Worm (Caenorhabditis elegans) whole organism, young adult: ENCODE measurements around the gene R01B10.3.

Source experiments
- C06A6.2 ChIP-seq: fragments of 200-800 bp; sonication (Bioruptor generic); conservative IDR thresholded peaks from 2 replicates; pipeline ENCODE4 v1.3.6; 2022; ENCODE audit warnings: missing genetic modification characterization, missing compliant biosample characterization
- F37B4.10 ChIP-seq: fragments of 200-800 bp; sonication (Bioruptor generic); IDR thresholded peaks from 2 replicates; pipeline ENCODE4 v1.3.6; 2022; ENCODE audit warnings: missing genetic modification characterization, missing compliant biosample characterization
- F39B2.1 ChIP-seq: fragments of 200-800 bp; sonication (Bioruptor generic); IDR thresholded peaks from 2 replicates; pipeline ENCODE4 v1.3.6; 2022; ENCODE audit warnings: missing genetic modification reagents, missing genetic modification characterization, missing compliant biosample characterization
- K12H6.12 ChIP-seq: fragments of 200-800 bp; sonication (Bioruptor generic); optimal IDR thresholded peaks from 2 replicates; lab custom pipeline; 2018; ENCODE audit warnings: mild to moderate bottlenecking, missing genetic modification characterization, missing compliant biosample characterization
- Y53G8AR.9 ChIP-seq: fragments of 200-800 bp; sonication (Bioruptor generic); conservative IDR thresholded peaks from 2 replicates; pipeline ENCODE4 v1.3.6; 2022; ENCODE audit warnings: missing genetic modification reagents, missing genetic modification characterization, missing compliant biosample characterization
- Y67H2A.10 ChIP-seq: fragments of 200-800 bp; sonication (Bioruptor generic); conservative IDR thresholded peaks from 2 replicates; pipeline ENCODE4 v1.3.6; 2022; ENCODE audit warnings: missing genetic modification reagents, missing genetic modification characterization, missing compliant biosample characterization
- akir-1 ChIP-seq: fragments of 200-800 bp; sonication (Bioruptor generic); optimal IDR thresholded peaks from 2 replicates; lab custom pipeline; 2018; ENCODE audit warnings: mild to moderate bottlenecking, missing genetic modification characterization, moderate library complexity, missing compliant biosample characterization
- ama-1 ChIP-seq, 3 experiments: fragments of 150-350 bp in 1 of 3; sonication (generic microtip) in 2 of 3; optimal IDR thresholded peaks; 2 replicates each; lab custom pipeline; 2014 to 2018; ENCODE audit warnings: missing biosample characterization in 2 of 3, missing genetic modification characterization in 2 of 3, missing genetic modification reagents in 2 of 3
- atf-7 ChIP-seq: sonication (generic microtip); optimal IDR thresholded peaks from 2 replicates; lab custom pipeline; 2017; ENCODE audit warnings: mild to moderate bottlenecking, missing genetic modification characterization, missing compliant biosample characterization
- attf-5 ChIP-seq: fragments of 200-800 bp; sonication (Bioruptor generic); optimal IDR thresholded peaks from 2 replicates; lab custom pipeline; 2018; ENCODE audit warnings: mild to moderate bottlenecking, missing genetic modification characterization, missing compliant biosample characterization
- attf-6 ChIP-seq: fragments of 200-800 bp; sonication (Bioruptor generic); IDR thresholded peaks from 2 replicates; pipeline ENCODE4 v1.3.6; 2022; ENCODE audit warnings: missing genetic modification reagents, missing genetic modification characterization, missing compliant biosample characterization
- ccch-3 ChIP-seq: fragments of 200-800 bp; sonication (Bioruptor generic); optimal IDR thresholded peaks from 2 replicates; lab custom pipeline; 2018; ENCODE audit warnings: mild to moderate bottlenecking, missing genetic modification characterization, missing compliant biosample characterization
- cebp-1 ChIP-seq, 2 experiments: fragments of 200-800 bp in 1 of 2; sonication (Bioruptor generic) in 1 of 2; sonication (generic microtip) in 1 of 2; IDR thresholded peaks in 1 of 2; optimal IDR thresholded peaks in 1 of 2; 2 replicates each; pipeline versions ENCODE4 v1.3.6 to Lab custom; 2017 to 2022; ENCODE audit warnings: missing compliant biosample characterization in 2 of 2, missing genetic modification characterization in 2 of 2, mild to moderate bottlenecking in 1 of 2, missing genetic modification reagents in 1 of 2, moderate library complexity in 1 of 2
- ceh-27 ChIP-seq: fragments of 200-800 bp; sonication (Bioruptor generic); optimal IDR thresholded peaks from 2 replicates; lab custom pipeline; 2018; ENCODE audit warnings: mild to moderate bottlenecking, missing genetic modification characterization, moderate library complexity, missing compliant biosample characterization
- ceh-40 ChIP-seq: fragments of 200-800 bp; sonication (Bioruptor generic); IDR thresholded peaks from 2 replicates; pipeline ENCODE4 v1.3.6; 2022; ENCODE audit warnings: missing genetic modification characterization, missing compliant biosample characterization
- ceh-79 ChIP-seq: sonication (generic microtip); optimal IDR thresholded peaks from 2 replicates; lab custom pipeline; 2017; ENCODE audit warnings: mild to moderate bottlenecking, missing genetic modification characterization, missing compliant biosample characterization
- dpl-1 ChIP-seq: fragments of 150-350 bp; optimal IDR thresholded peaks from 2 replicates; lab custom pipeline; 2014; ENCODE audit warnings: missing biosample characterization, missing genetic modification reagents, missing genetic modification characterization
- efl-1 ChIP-seq: fragments of 150-350 bp; optimal IDR thresholded peaks from 2 replicates; lab custom pipeline; 2014; ENCODE audit warnings: missing biosample characterization, missing genetic modification reagents, missing genetic modification characterization
- egl-18 ChIP-seq: fragments of 200-800 bp; sonication (Bioruptor generic); IDR thresholded peaks from 2 replicates; pipeline ENCODE4 v1.3.6; 2022; ENCODE audit warnings: missing genetic modification reagents, missing genetic modification characterization, missing compliant biosample characterization
- egl-44 ChIP-seq: fragments of 200-800 bp; sonication (Bioruptor generic); IDR thresholded peaks from 2 replicates; pipeline ENCODE4 v1.3.6; 2022; ENCODE audit warnings: missing genetic modification reagents, missing genetic modification characterization, missing compliant biosample characterization
- egrh-3 ChIP-seq: fragments of 200-800 bp; sonication (Bioruptor generic); IDR thresholded peaks from 2 replicates; pipeline ENCODE4 v1.3.6; 2022; ENCODE audit warnings: missing genetic modification reagents, missing genetic modification characterization, missing compliant biosample characterization
- ekl-4 ChIP-seq: fragments of 200-800 bp; sonication (Bioruptor generic); IDR thresholded peaks from 2 replicates; pipeline ENCODE4 v1.3.6; 2022; ENCODE audit warnings: missing genetic modification reagents, missing genetic modification characterization, missing compliant biosample characterization
- ets-4 ChIP-seq: fragments of 200-800 bp; sonication (Bioruptor generic); optimal IDR thresholded peaks from 2 replicates; lab custom pipeline; 2018; ENCODE audit warnings: mild to moderate bottlenecking, missing genetic modification characterization, missing compliant biosample characterization
- fkh-3 ChIP-seq: sonication (generic microtip); optimal IDR thresholded peaks from 2 replicates; lab custom pipeline; 2016; ENCODE audit warnings: mild to moderate bottlenecking, missing genetic modification characterization, missing compliant biosample characterization
- him-1 ChIP-seq: sonication (generic microtip); optimal IDR thresholded peaks from 2 replicates; lab custom pipeline; 2016; ENCODE audit warnings: missing genotype, missing genetic modification reagents, missing genetic modification characterization, missing compliant biosample characterization
- hmg-1.2 ChIP-seq: fragments of 200-800 bp; sonication (Bioruptor generic); IDR thresholded peaks from 2 replicates; pipeline ENCODE4 v1.3.6; 2022; ENCODE audit warnings: missing genetic modification reagents, missing genetic modification characterization, missing compliant biosample characterization
- hrde-1 ChIP-seq: sonication (generic microtip); optimal IDR thresholded peaks from 2 replicates; lab custom pipeline; 2016; ENCODE audit warnings: missing genetic modification characterization, mild to moderate bottlenecking, missing compliant biosample characterization, moderate library complexity, missing genotype, missing genetic modification reagents, borderline replicate concordance
- lin-35 ChIP-seq, 3 experiments: fragments of 150-350 bp in 2 of 3; sonication (generic microtip) in 1 of 3; optimal IDR thresholded peaks; 2 replicates each; lab custom pipeline; 2014 to 2018; ENCODE audit warnings: missing biosample characterization in 3 of 3, missing genetic modification characterization in 3 of 3, missing genetic modification reagents in 3 of 3
- lin-54 ChIP-seq: fragments of 200-800 bp; sonication (Bioruptor generic); optimal IDR thresholded peaks from 2 replicates; lab custom pipeline; 2018; ENCODE audit warnings: mild to moderate bottlenecking, missing genetic modification characterization, missing compliant biosample characterization
- madf-8 ChIP-seq: fragments of 200-800 bp; sonication (Bioruptor generic); conservative IDR thresholded peaks from 2 replicates; pipeline ENCODE4 v1.3.6; 2022; ENCODE audit warnings: missing genetic modification reagents, missing genetic modification characterization, missing compliant biosample characterization
- mes-4 ChIP-seq: sonication (generic microtip); optimal IDR thresholded peaks from 2 replicates; lab custom pipeline; 2016; ENCODE audit warnings: missing genotype, missing genetic modification characterization, missing compliant biosample characterization
- nfyb-1 ChIP-seq: fragments of 200-800 bp; sonication (Bioruptor generic); IDR thresholded peaks from 2 replicates; pipeline ENCODE4 v1.3.6; 2022; ENCODE audit warnings: missing genetic modification reagents, missing genetic modification characterization, missing compliant biosample characterization
- nhr-27 ChIP-seq: fragments of 200-800 bp; sonication (Bioruptor generic); optimal IDR thresholded peaks from 2 replicates; lab custom pipeline; 2018; ENCODE audit warnings: mild to moderate bottlenecking, missing genetic modification characterization, moderate library complexity, missing compliant biosample characterization
- pbrm-1 ChIP-seq: fragments of 200-800 bp; sonication (Bioruptor generic); IDR thresholded peaks from 2 replicates; pipeline ENCODE4 v1.3.6; 2022; ENCODE audit warnings: missing genetic modification reagents, missing genetic modification characterization, missing compliant biosample characterization
- pha-4 ChIP-seq: fragments of 150-350 bp; sonication (generic microtip); optimal IDR thresholded peaks from 2 replicates; lab custom pipeline; 2014; ENCODE audit warnings: missing biosample characterization, missing genetic modification reagents, missing genetic modification characterization
- repo-1 ChIP-seq: sonication (generic microtip); optimal IDR thresholded peaks from 2 replicates; lab custom pipeline; 2017; ENCODE audit warnings: mild to moderate bottlenecking, missing genetic modification characterization, missing compliant biosample characterization
- rpc-1 ChIP-seq, 2 experiments: fragments of 150-350 bp in 1 of 2; sonication (generic microtip) in 1 of 2; optimal IDR thresholded peaks; 2 replicates each; lab custom pipeline; 2014 to 2018; ENCODE audit warnings: missing biosample characterization in 1 of 2, missing genetic modification characterization in 1 of 2, missing genetic modification reagents in 1 of 2, missing genotype in 1 of 2
- snpc-4 ChIP-seq, 5 experiments: fragments of 150-350 bp in 1 of 5; sonication (generic microtip) in 4 of 5; optimal IDR thresholded peaks; 2 replicates each; lab custom pipeline; 2014 to 2018; ENCODE audit warnings: missing genetic modification characterization in 5 of 5, missing biosample characterization in 3 of 5, antibody characterized with exemption in 2 of 5, mild to moderate bottlenecking in 2 of 5, missing compliant biosample characterization in 2 of 5, missing genotype in 2 of 5, moderate library complexity in 2 of 5, missing genetic modification reagents in 1 of 5
- tbx-9 ChIP-seq: sonication (generic microtip); optimal IDR thresholded peaks from 2 replicates; lab custom pipeline; 2016; ENCODE audit warnings: borderline replicate concordance, missing genetic modification characterization, inconsistent platforms, missing compliant biosample characterization
- xnd-1 ChIP-seq: sonication (generic microtip); optimal IDR thresholded peaks from 2 replicates; lab custom pipeline; 2016; ENCODE audit warnings: missing genotype, missing genetic modification reagents, missing genetic modification characterization, missing compliant biosample characterization
- ztf-25 ChIP-seq: fragments of 200-800 bp; sonication (Bioruptor generic); IDR thresholded peaks from 2 replicates; pipeline ENCODE4 v1.3.6; 2022; ENCODE audit warnings: missing genetic modification reagents, missing genetic modification characterization, missing compliant biosample characterization
- ztf-28 ChIP-seq: fragments of 200-800 bp; sonication (Bioruptor generic); IDR thresholded peaks from 2 replicates; pipeline ENCODE4 v1.3.6; 2022; ENCODE audit warnings: missing genetic modification reagents, missing genetic modification characterization, missing compliant biosample characterization

Gene R01B10.3

DNA sequence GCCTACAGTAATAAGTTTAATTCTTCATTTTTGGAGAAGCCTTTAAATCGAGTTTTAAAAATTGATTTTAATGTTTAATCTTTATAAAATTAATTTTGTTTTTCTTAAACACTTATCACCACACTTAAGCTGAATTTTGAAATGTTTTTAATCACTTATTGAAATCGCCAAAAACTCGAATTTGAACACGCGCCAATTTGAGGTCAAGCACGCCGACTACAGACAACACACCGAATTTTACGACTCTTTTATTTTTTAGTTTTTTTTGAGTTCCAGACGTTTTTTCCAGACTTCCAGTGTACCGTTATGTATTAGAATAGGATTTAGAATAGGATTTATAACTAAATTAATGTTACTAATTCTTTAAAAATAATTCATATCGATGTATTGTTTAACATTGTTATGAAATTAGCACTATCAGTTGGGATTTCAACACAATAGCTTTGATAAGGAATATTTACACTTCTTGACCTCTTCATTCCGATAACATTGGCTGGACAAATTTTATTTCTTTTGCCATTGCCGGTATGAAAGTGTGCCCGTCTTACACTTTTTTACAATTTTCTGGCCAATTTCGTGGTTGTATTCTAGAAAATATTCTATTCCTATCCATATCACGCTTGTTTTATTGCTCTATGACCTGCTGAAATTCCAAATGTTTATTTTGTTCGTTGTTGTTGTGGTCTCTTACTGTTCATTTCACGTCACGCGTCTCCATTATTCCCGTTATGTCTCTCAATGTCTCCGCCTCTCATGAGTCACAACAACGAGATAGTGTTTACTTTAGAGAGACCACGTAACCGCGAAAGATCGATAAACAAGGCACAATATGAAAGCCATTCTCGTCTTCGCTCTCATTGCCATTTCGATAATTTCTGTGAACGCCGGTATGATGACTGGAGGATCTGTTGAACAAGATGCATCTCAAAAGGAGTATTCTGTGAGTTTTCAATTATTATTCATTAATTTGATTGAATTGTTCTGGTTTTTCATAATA lies 1.4 kb downstream of the R01B10.3 start, which contains the start of gene cpi-2:
cpi-2 (plus strand) TSS at position 788 of the 997 bp plus-strand sequence.
- TF ChIP-seq egrh-3 (GFP tag; lab: Robert Waterston, UW) (no peak), ceh-27 (GFP tag; lab: Kevin White, UChicago) (peak; percentile 8), ekl-4 (GFP tag; lab: Robert Waterston, UW) (no peak), ceh-40 (GFP tag; lab: Robert Waterston, UW) (no peak), egl-44 (GFP tag; lab: Robert Waterston, UW) (no peak), attf-5 (GFP tag; lab: Kevin White, UChicago) (peak; percentile 26), snpc-4 (GFP tag; optimal IDR thresholded peaks at IDR 0.05; lab: Kevin White, UChicago) (no peak), snpc-4 (tag; optimal IDR thresholded peaks at IDR 0.05; lab: Kevin White, UChicago) (peak in 2 of 4 experiments; percentile 8 to 10), him-1 (tag; lab: Kevin White, UChicago) (no peak), ztf-25 (GFP tag; lab: Robert Waterston, UW) (no peak), F37B4.10 (GFP tag; lab: Robert Waterston, UW) (no peak), ztf-28 (no peak), mes-4 (no peak), nfyb-1 (GFP tag; lab: Robert Waterston, UW) (peak; percentile 38; the same call in 1 of the 2 replicates), atf-7 (tag; lab: Kevin White, UChicago) (no peak), Y67H2A.10 (no peak), lin-54 (peak; percentile 72), pbrm-1 (GFP tag; lab: Robert Waterston, UW) (0 out of 2 replicates have a peak, but pooled peaks have one; percentile 26), K12H6.12 (tag; lab: Kevin White, UChicago) (peak; percentile 60), rpc-1 (optimal IDR thresholded peaks at IDR 0.05; lab: Kevin White, UChicago) (no peak), rpc-1 (tag; optimal IDR thresholded peaks at IDR 0.05; lab: Kevin White, UChicago) (no peak), lin-35 (GFP tag; optimal IDR thresholded peaks at IDR 0.05; lab: Kevin White, UChicago) (peak in 1 of 3 experiments; percentile 59), ama-1 (optimal IDR thresholded peaks at IDR 0.05; lab: Kevin White, UChicago) (no peak), ama-1 (GFP tag; optimal IDR thresholded peaks at IDR 0.05; lab: Kevin White, UChicago) (no peak), akir-1 (GFP tag; lab: Kevin White, UChicago) (no peak), ccch-3 (GFP tag; lab: Kevin White, UChicago) (no peak), efl-1 (GFP tag; lab: Kevin White, UChicago) (peak; percentile 44), tbx-9 (tag; lab: Kevin White, UChicago) (no peak), hmg-1.2 (GFP tag; lab: Robert Waterston, UW) (peak; percentile 79), dpl-1 (peak; percentile 57), attf-6 (no peak), madf-8 (GFP tag; lab: Robert Waterston, UW) (no peak), Y53G8AR.9 (GFP tag; lab: Robert Waterston, UW) (no peak), fkh-3 (tag; lab: Kevin White, UChicago) (no peak), cebp-1 (GFP tag; IDR thresholded peaks at IDR 0.05; lab: Robert Waterston, UW) (peak; percentile 7; the same call in 1 of the 2 replicates), cebp-1 (tag; optimal IDR thresholded peaks at IDR 0.05; lab: Kevin White, UChicago) (peak; percentile 53)

- TF ChIP-seq hrde-1 (tag; lab: Kevin White, UChicago) (no peak), xnd-1 (tag; lab: Kevin White, UChicago) (no peak), egl-18 (no peak), Y53G8AR.9 (GFP tag; lab: Robert Waterston, UW) (no peak), nhr-27 (tag; lab: Kevin White, UChicago) (no peak), F39B2.1 (GFP tag; lab: Robert Waterston, UW) (no peak), repo-1 (tag; lab: Kevin White, UChicago) (no peak), ets-4 (GFP tag; lab: Kevin White, UChicago) (no peak), ceh-79 (no peak), C06A6.2 (GFP tag; lab: Robert Waterston, UW) (no peak), F37B4.10 (GFP tag; lab: Robert Waterston, UW) (no peak), pha-4 (tag; lab: Kevin White, UChicago) (no peak)
Measured at ce11 chrV:6041375-6041774, 3.6 kb downstream of the R01B10.3 start, which contains the start of gene R01B10.2. TSS of gene R01B10.2 (minus strand) at chrV:6041475.
